Fruit fly (Drosophila melanogaster) whole organism, embryonic: ENCODE measurements around the gene UQCR-6.4L.

Experiments
- ATbp ChIP-seq: fragments of 200-800 bp; sonication (Bioruptor generic); optimal IDR thresholded peaks from 2 replicates; lab custom pipeline; 2017; ENCODE audit warnings: missing biosample characterization, mild to moderate bottlenecking, missing genetic modification characterization, missing genetic modification reagents
- Abd-B ChIP-seq: fragments of 200-800 bp; sonication (Bioruptor generic); optimal IDR thresholded peaks from 2 replicates; lab custom pipeline; 2018; ENCODE audit warnings: missing biosample characterization, mild to moderate bottlenecking, missing genetic modification characterization, moderate library complexity
- BEAF-32 ChIP-seq: fragments of 200-800 bp; sonication (Bioruptor generic); optimal IDR thresholded peaks from 3 replicates; lab custom pipeline; 2017; ENCODE audit warnings: missing biosample characterization, missing genetic modification characterization, mild to moderate bottlenecking, moderate library complexity, missing genetic modification reagents
- CG12391 ChIP-seq: fragments of 200-800 bp; sonication (Bioruptor generic); optimal IDR thresholded peaks from 3 replicates; lab custom pipeline; 2018; ENCODE audit warnings: missing biosample characterization, mild to moderate bottlenecking, missing genetic modification characterization, moderate library complexity
- CG13424 ChIP-seq: fragments of 200-800 bp; sonication (Bioruptor generic); optimal IDR thresholded peaks from 2 replicates; lab custom pipeline; 2019; ENCODE audit warnings: missing biosample characterization, mild to moderate bottlenecking, missing genetic modification characterization, moderate library complexity
- CG14710 ChIP-seq: fragments of 200-800 bp; sonication (Bioruptor generic); optimal IDR thresholded peaks from 3 replicates; lab custom pipeline; 2019; ENCODE audit warnings: missing biosample characterization, mild to moderate bottlenecking, missing genetic modification characterization, moderate library complexity
- CG1647 ChIP-seq: fragments of 200-800 bp; sonication (Bioruptor generic); optimal IDR thresholded peaks from 3 replicates; lab custom pipeline; 2016; ENCODE audit warnings: missing biosample characterization, missing genetic modification characterization
- CG16815 ChIP-seq: fragments of 200-800 bp; sonication (Bioruptor generic); optimal IDR thresholded peaks from 3 replicates; lab custom pipeline; 2017; ENCODE audit warnings: missing biosample characterization, mild to moderate bottlenecking, missing genetic modification characterization
- CG17612 ChIP-seq: fragments of 200-800 bp; sonication (Bioruptor generic); IDR thresholded peaks from 2 replicates; pipeline ENCODE4 v1.3.6; 2022; ENCODE audit warnings: missing biosample characterization, missing genetic modification characterization
- CG18764 ChIP-seq: fragments of 200-800 bp; sonication (Bioruptor generic); optimal IDR thresholded peaks from 3 replicates; lab custom pipeline; 2016; ENCODE audit warnings: missing biosample characterization, missing genetic modification characterization
- CG2116 ChIP-seq: fragments of 200-800 bp; sonication (Bioruptor generic); optimal IDR thresholded peaks from 3 replicates; lab custom pipeline; 2018; ENCODE audit warnings: missing biosample characterization, mild to moderate bottlenecking, missing genetic modification characterization
- CG2678 ChIP-seq: fragments of 200-800 bp; sonication (Bioruptor generic); optimal IDR thresholded peaks from 3 replicates; lab custom pipeline; 2019; ENCODE audit warnings: missing biosample characterization, mild to moderate bottlenecking, missing genetic modification characterization, moderate library complexity
- CG30020 ChIP-seq: fragments of 200-800 bp; optimal IDR thresholded peaks from 2 replicates; lab custom pipeline; 2019; ENCODE audit warnings: missing biosample characterization, mild to moderate bottlenecking, missing genetic modification characterization, moderate library complexity
- CG32532 ChIP-seq: fragments of 200-800 bp; sonication (Bioruptor generic); IDR thresholded peaks from 2 replicates; pipeline ENCODE4 v1.3.6; 2022; ENCODE audit warnings: missing biosample characterization, missing genetic modification characterization
- CG3281 ChIP-seq: fragments of 200-800 bp; sonication (Bioruptor generic); optimal IDR thresholded peaks from 3 replicates; lab custom pipeline; 2017; ENCODE audit warnings: missing biosample characterization, mild to moderate bottlenecking, missing genetic modification characterization
- CG3838 ChIP-seq: fragments of 200-800 bp; sonication (Bioruptor generic); optimal IDR thresholded peaks from 3 replicates; lab custom pipeline; 2016; ENCODE audit warnings: missing biosample characterization, missing genetic modification characterization
- CG3995 ChIP-seq: fragments of 200-800 bp; sonication (Bioruptor generic); optimal IDR thresholded peaks from 3 replicates; lab custom pipeline; 2016; ENCODE audit warnings: missing biosample characterization, missing genetic modification characterization
- CG4707 ChIP-seq: fragments of 200-800 bp; sonication (Bioruptor generic); optimal IDR thresholded peaks from 2 replicates; lab custom pipeline; 2018; ENCODE audit warnings: missing biosample characterization, mild to moderate bottlenecking, missing genetic modification characterization, moderate library complexity
- CG4730 ChIP-seq: fragments of 200-800 bp; sonication (Bioruptor generic); IDR thresholded peaks from 2 replicates; pipeline ENCODE4 v1.3.6; 2022; ENCODE audit warnings: missing biosample characterization, missing genetic modification characterization
- CG4854 ChIP-seq: fragments of 200-800 bp; sonication (Bioruptor generic); optimal IDR thresholded peaks from 2 replicates; lab custom pipeline; 2016; ENCODE audit warnings: missing biosample characterization, missing genetic modification characterization, inconsistent platforms
- CG7372 ChIP-seq: fragments of 200-800 bp; sonication (Bioruptor generic); IDR thresholded peaks from 2 replicates; pipeline ENCODE4 v1.3.6; 2022; ENCODE audit warnings: missing biosample characterization, missing genetic modification characterization
- CG9797 ChIP-seq: fragments of 200-800 bp; sonication (Bioruptor generic); optimal IDR thresholded peaks from 3 replicates; lab custom pipeline; 2018; ENCODE audit warnings: missing biosample characterization, mild to moderate bottlenecking, missing genetic modification characterization
- CHES-1-like ChIP-seq: fragments of 200-800 bp; sonication (Bioruptor generic); optimal IDR thresholded peaks from 2 replicates; lab custom pipeline; 2016; ENCODE audit warnings: missing biosample characterization, missing genetic modification characterization
- Camta ChIP-seq: fragments of 200-800 bp; sonication (Bioruptor generic); optimal IDR thresholded peaks from 2 replicates; lab custom pipeline; 2016; ENCODE audit warnings: missing biosample characterization, missing genetic modification characterization
- CkIIα-i1 ChIP-seq: fragments of 200-800 bp; sonication (Bioruptor generic); IDR thresholded peaks from 2 replicates; pipeline ENCODE4 v1.3.6; 2022; ENCODE audit warnings: missing biosample characterization, missing genetic modification characterization
- CrebB ChIP-seq: fragments of 200-800 bp; sonication (Bioruptor generic); optimal IDR thresholded peaks from 3 replicates; lab custom pipeline; 2018; ENCODE audit warnings: missing biosample characterization, mild to moderate bottlenecking, missing genetic modification characterization
- Eip74EF ChIP-seq, 2 experiments: fragments of 200-800 bp in 1 of 2; fragments of >200 bp in 1 of 2; sonication (Bioruptor generic) in 1 of 2; optimal IDR thresholded peaks; 2 replicates each; lab custom pipeline; 2017 to 2019; ENCODE audit warnings: missing biosample characterization in 2 of 2, missing genetic modification characterization in 2 of 2, mild to moderate bottlenecking in 1 of 2, moderate library complexity in 1 of 2
- H15 ChIP-seq: fragments of 200-800 bp; sonication (Bioruptor generic); IDR thresholded peaks from 3 replicates; pipeline ENCODE4 v1.3.6; 2022; ENCODE audit warnings: missing biosample characterization, missing genetic modification characterization
- Hr51 ChIP-seq, 2 experiments: fragments of 200-800 bp; sonication (Bioruptor generic); optimal IDR thresholded peaks; 2 replicates in 1 of 2; 3 replicates in 1 of 2; lab custom pipeline; 2016 to 2018; ENCODE audit warnings: missing biosample characterization in 2 of 2, missing genetic modification characterization in 2 of 2, mild to moderate bottlenecking in 1 of 2, moderate library complexity in 1 of 2
- Med ChIP-seq: fragments of 200-800 bp; sonication (Bioruptor generic); peaks from one replicate; lab custom pipeline; 2016; ENCODE audit warnings: missing biosample characterization, missing genetic modification characterization, mild to moderate bottlenecking, inconsistent platforms, moderate library complexity
- Mrtf ChIP-seq: fragments of 200-800 bp; sonication (Bioruptor generic); IDR thresholded peaks from 3 replicates; pipeline ENCODE4 v1.3.6; 2022; ENCODE audit warnings: missing biosample characterization, missing genetic modification characterization
- Myb ChIP-seq: fragments of 200-800 bp; sonication (Bioruptor generic); optimal IDR thresholded peaks from 2 replicates; lab custom pipeline; 2016; ENCODE audit warnings: missing biosample characterization, missing genetic modification characterization
- Ravus ChIP-seq: fragments of 200-800 bp; sonication (Bioruptor generic); IDR thresholded peaks from 2 replicates; pipeline ENCODE4 v1.3.6; 2022; ENCODE audit warnings: missing biosample characterization, missing genetic modification characterization
- Ssrp ChIP-seq: fragments of 200-800 bp; sonication (Bioruptor generic); optimal IDR thresholded peaks from 2 replicates; lab custom pipeline; 2018; ENCODE audit warnings: missing biosample characterization, mild to moderate bottlenecking, missing genetic modification characterization, moderate library complexity
- Trl ChIP-seq, 3 experiments: fragments of >200 bp in 2 of 3; fragments of 200-800 bp in 1 of 3; sonication (Bioruptor generic) in 1 of 3; optimal IDR thresholded peaks; 2 replicates in 1 of 3; 3 replicates in 2 of 3; lab custom pipeline; 2016 to 2017; ENCODE audit warnings: missing biosample characterization in 1 of 3, missing genetic modification characterization in 1 of 3
- amos ChIP-seq: fragments of 200-800 bp; sonication (Bioruptor generic); IDR thresholded peaks from 2 replicates; pipeline ENCODE4 v1.3.6; 2022; ENCODE audit warnings: missing biosample characterization, missing genetic modification characterization; ENCODE audit not compliant: partially characterized antibody
- cwo ChIP-seq: fragments of 200-800 bp; sonication (Bioruptor generic); optimal IDR thresholded peaks from 3 replicates; lab custom pipeline; 2017; ENCODE audit warnings: missing biosample characterization, missing genetic modification characterization, mild to moderate bottlenecking, moderate library complexity, missing genetic modification reagents
- fru ChIP-seq: fragments of >200 bp; optimal IDR thresholded peaks from 2 replicates; lab custom pipeline; 2017
- ftz-f1 ChIP-seq: fragments of 200-800 bp; sonication (Bioruptor generic); optimal IDR thresholded peaks from 2 replicates; lab custom pipeline; 2016; ENCODE audit warnings: missing biosample characterization, missing genetic modification characterization
- gce ChIP-seq: fragments of 200-800 bp; sonication (Bioruptor generic); IDR thresholded peaks from 3 replicates; pipeline ENCODE4 v1.3.6; 2022; ENCODE audit warnings: missing biosample characterization, missing genetic modification characterization
- kah ChIP-seq: fragments of 200-800 bp; sonication (Bioruptor generic); optimal IDR thresholded peaks from 2 replicates; lab custom pipeline; 2018; ENCODE audit warnings: missing biosample characterization, mild to moderate bottlenecking, missing genetic modification characterization
- pnt ChIP-seq: fragments of 200-800 bp; sonication (Bioruptor generic); optimal IDR thresholded peaks from 3 replicates; lab custom pipeline; 2016; ENCODE audit warnings: missing biosample characterization, missing genetic modification characterization
- seq ChIP-seq: fragments of 200-800 bp; sonication (Bioruptor generic); IDR thresholded peaks from 2 replicates; pipeline ENCODE4 v1.3.6; 2022; ENCODE audit warnings: missing biosample characterization, missing genetic modification characterization
- sob ChIP-seq: fragments of 200-800 bp; sonication (Bioruptor generic); IDR thresholded peaks from 2 replicates; pipeline ENCODE4 v1.3.6; 2022; ENCODE audit warnings: missing biosample characterization, missing genetic modification characterization
- tap ChIP-seq: fragments of 200-800 bp; optimal IDR thresholded peaks from 3 replicates; lab custom pipeline; 2019; ENCODE audit warnings: missing biosample characterization, mild to moderate bottlenecking, missing genetic modification characterization, moderate library complexity
- unc-4 ChIP-seq: fragments of 200-800 bp; sonication (Bioruptor generic); IDR thresholded peaks from 2 replicates; pipeline ENCODE4 v1.3.6; 2022; ENCODE audit warnings: missing biosample characterization, missing genetic modification characterization; ENCODE audit not compliant: partially characterized antibody
- zen ChIP-seq: fragments of 200-800 bp; sonication (Bioruptor generic); optimal IDR thresholded peaks from 3 replicates; lab custom pipeline; 2018; ENCODE audit warnings: missing biosample characterization, mild to moderate bottlenecking, missing genetic modification characterization, moderate library complexity
- zf30C ChIP-seq: fragments of 200-800 bp; sonication (Bioruptor generic); optimal IDR thresholded peaks from 3 replicates; lab custom pipeline; 2018; ENCODE audit warnings: missing biosample characterization, mild to moderate bottlenecking, missing genetic modification characterization
- zfh2 ChIP-seq: fragments of 200-800 bp; sonication (Bioruptor generic); optimal IDR thresholded peaks from 2 replicates; lab custom pipeline; 2016; ENCODE audit warnings: missing biosample characterization, missing genetic modification characterization

The UQCR-6.4L gene

DNA sequence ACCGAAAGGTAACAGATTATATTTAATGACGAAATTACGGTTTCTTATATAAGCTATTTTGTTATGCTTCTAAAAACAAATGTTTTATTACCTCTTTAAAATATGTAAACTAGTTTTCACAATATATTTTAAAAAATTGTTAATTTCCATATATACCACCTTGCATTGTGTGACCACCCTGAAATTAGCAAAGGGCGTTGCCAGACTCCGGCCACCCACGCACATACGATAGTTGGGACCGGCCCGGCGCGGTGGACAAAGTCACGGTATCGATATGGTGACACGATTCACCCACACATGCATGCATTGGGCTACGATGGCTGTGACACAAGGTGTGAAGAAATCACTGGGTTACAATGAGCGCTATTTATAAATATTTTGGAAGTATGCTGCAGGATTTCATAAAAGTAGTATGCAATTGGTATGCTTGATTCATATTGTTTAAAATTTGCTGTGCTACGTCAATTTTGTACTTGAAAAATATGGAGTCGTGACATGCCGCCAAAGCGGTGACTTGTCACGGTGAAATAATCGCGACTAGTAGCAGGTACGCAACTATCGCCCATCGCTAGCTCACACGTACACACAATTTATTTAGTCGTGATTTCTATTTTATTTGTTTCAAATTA is 21.6 kb downstream of the UQCR-6.4L start (continued):
- TF ChIP-seq Ssrp, result peak; percentile 27
- TF ChIP-seq zfh2 (GFP tag; lab: Kevin White, UChicago), result peak; percentile 70
- no peak for TF ChIP-seq CG3838 (GFP tag; lab: Kevin White, UChicago)
- TF ChIP-seq seq, result no peak
- TF ChIP-seq H15 (GFP tag; lab: Robert Waterston, UW), result 0 out of 3 replicates have a peak, but pooled peaks have one; percentile 35
- peak; percentile 9; the same call in 1 of the 3 replicates for TF ChIP-seq Mrtf
- peak; percentile 55 to 63 for TF ChIP-seq Hr51 (GFP tag; optimal IDR thresholded peaks at IDR 0.05; lab: Kevin White, UChicago)
- peak; percentile 100 for TF ChIP-seq CG3995 (GFP tag; lab: Kevin White, UChicago)
- peak; percentile 95 for TF ChIP-seq unc-4 (GFP tag; lab: Robert Waterston, UW)
- TF ChIP-seq CkIIα-i1 (GFP tag; lab: Robert Waterston, UW), result no peak
- TF ChIP-seq CG9797 (GFP tag; lab: Kevin White, UChicago), result peak; percentile 72
- peak; percentile 92 for TF ChIP-seq amos (GFP tag; lab: Robert Waterston, UW)
- peak; percentile 60 for TF ChIP-seq CG13424 (tag; lab: Kevin White, UChicago)
- TF ChIP-seq CG7372 (GFP tag; lab: Robert Waterston, UW), result 0 out of 2 replicates have a peak, but pooled peaks have one; percentile 31
- TF ChIP-seq CG4854 (GFP tag; lab: Kevin White, UChicago), result peak; percentile 10
- peak; percentile 24 for TF ChIP-seq cwo (GFP tag; lab: Kevin White, UChicago)
- peak; percentile 86 for TF ChIP-seq CG14710
- no peak for TF ChIP-seq gce
- peak; percentile 59 for TF ChIP-seq Camta (GFP tag; lab: Kevin White, UChicago)
- TF ChIP-seq zen (tag; lab: Kevin White, UChicago), result peak; percentile 41
- TF ChIP-seq ftz-f1 (GFP tag; lab: Kevin White, UChicago), result peak; percentile 64
- TF ChIP-seq CG2116 (GFP tag; lab: Kevin White, UChicago), result peak; percentile 79
- peak; percentile 73 for TF ChIP-seq Abd-B (GFP tag; lab: Kevin White, UChicago)
- TF ChIP-seq CG30020, result peak; percentile 70
- TF ChIP-seq BEAF-32 (GFP tag; lab: Kevin White, UChicago), result peak; percentile 100
- peak; percentile 95 for TF ChIP-seq Med
- no peak for TF ChIP-seq CG4707 (GFP tag; lab: Kevin White, UChicago)
- peak; percentile 78 for TF ChIP-seq CHES-1-like (GFP tag; lab: Kevin White, UChicago)
- TF ChIP-seq zf30C (GFP tag; lab: Kevin White, UChicago), result no peak
- TF ChIP-seq pnt, result peak; percentile 53
- TF ChIP-seq sob (GFP tag; lab: Robert Waterston, UW), result peak; percentile 64; the same call in 1 of the 2 replicates
- TF ChIP-seq CG2678 (tag; lab: Kevin White, UChicago), result peak; percentile 70
- TF ChIP-seq kah, result no peak
- no peak for TF ChIP-seq CG18764 (GFP tag; lab: Kevin White, UChicago)
- TF ChIP-seq CrebB (tag; lab: Kevin White, UChicago), result no peak
- TF ChIP-seq fru, result no peak
- peak; percentile 80 for TF ChIP-seq CG32532 (GFP tag; lab: Robert Waterston, UW)
- TF ChIP-seq ATbp (GFP tag; lab: Kevin White, UChicago), result no peak
- peak; percentile 66 for TF ChIP-seq Myb (GFP tag; lab: Kevin White, UChicago)
- TF ChIP-seq CG4730 (GFP tag; lab: Robert Waterston, UW), result peak; percentile 42; the same call in 1 of the 2 replicates
- TF ChIP-seq CG16815, result peak; percentile 30
- peak; percentile 38 for TF ChIP-seq tap
- peak; percentile 40 for TF ChIP-seq CG1647 (GFP tag; lab: Kevin White, UChicago)
- no peak for TF ChIP-seq Trl (optimal IDR thresholded peaks at IDR 0.05; lab: Kevin White, UChicago)
- peak; percentile 42 for TF ChIP-seq Trl (GFP tag; optimal IDR thresholded peaks at IDR 0.05; lab: Kevin White, UChicago)
- peak; percentile 34 for TF ChIP-seq CG3281 (GFP tag; lab: Kevin White, UChicago)
- TF ChIP-seq CG17612 (GFP tag; lab: Robert Waterston, UW), result no peak
- no peak for TF ChIP-seq Eip74EF (GFP tag; optimal IDR thresholded peaks at IDR 0.05; lab: Kevin White, UChicago)
- peak; percentile 73 for TF ChIP-seq CG12391 (tag; lab: Kevin White, UChicago)
- TF ChIP-seq Ravus (GFP tag; lab: Robert Waterston, UW), result no peak
